Fruit fly (Drosophila melanogaster) whole organism, prepupa: ENCODE results near the gene CG34291.

Experiments
- CG11762 ChIP-seq: fragments of 200-800 bp; sonication (Bioruptor generic); optimal IDR thresholded peaks from 3 replicates; lab custom pipeline; 2016; ENCODE audit warnings: missing biosample characterization, missing genetic modification characterization; ENCODE audit not compliant: insufficient read depth
- CG11902 ChIP-seq: fragments of 200-800 bp; sonication (Bioruptor generic); optimal IDR thresholded peaks from 3 replicates; lab custom pipeline; 2016; ENCODE audit warnings: missing biosample characterization, missing genetic modification characterization
- CG15336 ChIP-seq: fragments of 200-800 bp; sonication (Bioruptor generic); IDR thresholded peaks from 2 replicates; pipeline ENCODE4 v1.3.6; 2022; ENCODE audit warnings: missing biosample characterization, missing genetic modification characterization
- CG1621 ChIP-seq: fragments of 200-800 bp; sonication (Bioruptor generic); optimal IDR thresholded peaks from 3 replicates; lab custom pipeline; 2018; ENCODE audit warnings: missing biosample characterization, mild to moderate bottlenecking, missing genetic modification characterization
- CG16779 ChIP-seq: fragments of 200-800 bp; sonication (Bioruptor generic); optimal IDR thresholded peaks from 3 replicates; lab custom pipeline; 2017; ENCODE audit warnings: missing biosample characterization, mild to moderate bottlenecking, missing genetic modification characterization
- CG3032 ChIP-seq: fragments of 200-800 bp; optimal IDR thresholded peaks from 2 replicates; lab custom pipeline; 2019; ENCODE audit warnings: missing biosample characterization, mild to moderate bottlenecking, missing genetic modification characterization, moderate library complexity
- CG31627 ChIP-seq: fragments of 200-800 bp; sonication (Bioruptor generic); optimal IDR thresholded peaks from 3 replicates; lab custom pipeline; 2016; ENCODE audit warnings: missing biosample characterization, missing genetic modification characterization
- CG34406 ChIP-seq: fragments of 200-800 bp; sonication (Bioruptor generic); optimal IDR thresholded peaks from 3 replicates; lab custom pipeline; 2016; ENCODE audit warnings: missing biosample characterization, missing genetic modification characterization
- CG3919 ChIP-seq: fragments of 200-800 bp; sonication (Bioruptor generic); optimal IDR thresholded peaks from 3 replicates; lab custom pipeline; 2016; ENCODE audit warnings: missing biosample characterization, missing genetic modification characterization
- CG4318 ChIP-seq: fragments of 200-800 bp; sonication (Bioruptor generic); optimal IDR thresholded peaks from 3 replicates; lab custom pipeline; 2017; ENCODE audit warnings: missing biosample characterization, mild to moderate bottlenecking, missing genetic modification characterization
- CG6163 ChIP-seq: fragments of 200-800 bp; sonication (Bioruptor generic); IDR thresholded peaks from 3 replicates; pipeline ENCODE4 v1.3.6; 2022; ENCODE audit warnings: missing biosample characterization, missing genetic modification characterization
- CG6276 ChIP-seq: fragments of 200-800 bp; sonication (Bioruptor generic); optimal IDR thresholded peaks from 2 replicates; lab custom pipeline; 2017; ENCODE audit warnings: missing biosample characterization, mild to moderate bottlenecking, missing genetic modification characterization
- CG6808 ChIP-seq: fragments of 200-800 bp; sonication (Bioruptor generic); optimal IDR thresholded peaks from 3 replicates; lab custom pipeline; 2017; ENCODE audit warnings: missing biosample characterization, missing genetic modification characterization, mild to moderate bottlenecking, moderate library complexity, missing genetic modification reagents
- CG6854 ChIP-seq: fragments of 200-800 bp; sonication (Bioruptor generic); optimal IDR thresholded peaks from 2 replicates; lab custom pipeline; 2017; ENCODE audit warnings: missing biosample characterization, mild to moderate bottlenecking, missing genetic modification characterization
- CG7368 ChIP-seq: fragments of 200-800 bp; sonication (Bioruptor generic); optimal IDR thresholded peaks from 3 replicates; lab custom pipeline; 2016; ENCODE audit warnings: missing biosample characterization, missing genetic modification characterization
- CG8119 ChIP-seq: fragments of 200-800 bp; sonication (Bioruptor generic); IDR thresholded peaks from 3 replicates; pipeline ENCODE4 v1.3.6; 2022; ENCODE audit warnings: missing biosample characterization, missing genetic modification characterization
- CG8632 ChIP-seq: fragments of 200-800 bp; sonication (Bioruptor generic); optimal IDR thresholded peaks from 3 replicates; lab custom pipeline; 2016; ENCODE audit warnings: missing biosample characterization, missing genetic modification characterization
- CG9139 ChIP-seq: fragments of 200-800 bp; sonication (Bioruptor generic); optimal IDR thresholded peaks from 3 replicates; lab custom pipeline; 2017; ENCODE audit warnings: missing biosample characterization, mild to moderate bottlenecking, missing genetic modification characterization
- Eip78C ChIP-seq: fragments of 200-800 bp; sonication (Bioruptor generic); peaks from one replicate; lab custom pipeline; 2016; ENCODE audit warnings: missing biosample characterization, missing genetic modification characterization
- Eip93F ChIP-seq: fragments of 200-800 bp; sonication (Bioruptor generic); optimal IDR thresholded peaks from 2 replicates; lab custom pipeline; 2016; ENCODE audit warnings: missing biosample characterization, mild to moderate bottlenecking, missing genetic modification characterization
- Ets21C ChIP-seq: fragments of 200-800 bp; sonication (Bioruptor generic); optimal IDR thresholded peaks from 3 replicates; lab custom pipeline; 2016; ENCODE audit warnings: missing biosample characterization, missing genetic modification characterization
- Ets96B ChIP-seq: fragments of 200-800 bp; optimal IDR thresholded peaks from 2 replicates; lab custom pipeline; 2019; ENCODE audit warnings: missing biosample characterization, mild to moderate bottlenecking, missing genetic modification characterization, moderate library complexity
- Hr38 ChIP-seq: sonication (Bioruptor generic); optimal IDR thresholded peaks from 2 replicates; lab custom pipeline; 2016; ENCODE audit warnings: missing biosample characterization, missing genetic modification characterization
- Hr4 ChIP-seq: fragments of 200-800 bp; sonication (Bioruptor generic); optimal IDR thresholded peaks from 3 replicates; lab custom pipeline; 2016; ENCODE audit warnings: missing biosample characterization, missing genetic modification characterization
- Lpt ChIP-seq: fragments of 200-800 bp; sonication (Bioruptor generic); optimal IDR thresholded peaks from 3 replicates; lab custom pipeline; 2016; ENCODE audit warnings: missing biosample characterization, missing genetic modification characterization
- Smox ChIP-seq: fragments of 200-800 bp; sonication (Bioruptor generic); optimal IDR thresholded peaks from 3 replicates; lab custom pipeline; 2016; ENCODE audit warnings: missing biosample characterization, missing genetic modification characterization
- Sox102F ChIP-seq: fragments of 200-800 bp; sonication (Bioruptor generic); optimal IDR thresholded peaks from 2 replicates; lab custom pipeline; 2016; ENCODE audit warnings: missing biosample characterization, mild to moderate bottlenecking, missing genetic modification characterization
- Sox14 ChIP-seq: fragments of 200-800 bp; sonication (Bioruptor generic); optimal IDR thresholded peaks from 3 replicates; lab custom pipeline; 2016; ENCODE audit warnings: missing biosample characterization, missing genetic modification characterization
- achi ChIP-seq: fragments of 200-800 bp; sonication (Bioruptor generic); optimal IDR thresholded peaks from 3 replicates; lab custom pipeline; 2016; ENCODE audit warnings: missing biosample characterization, missing genetic modification characterization
- acj6 ChIP-seq: fragments of 200-800 bp; sonication (Bioruptor generic); optimal IDR thresholded peaks from 3 replicates; lab custom pipeline; 2016; ENCODE audit warnings: missing biosample characterization, missing genetic modification characterization
- cyc ChIP-seq: fragments of 200-800 bp; sonication (Bioruptor generic); optimal IDR thresholded peaks from 3 replicates; lab custom pipeline; 2016; ENCODE audit warnings: missing biosample characterization, missing genetic modification characterization
- dsx ChIP-seq: fragments of 200-800 bp; optimal IDR thresholded peaks from 3 replicates; lab custom pipeline; 2019; ENCODE audit warnings: missing biosample characterization, mild to moderate bottlenecking, missing genetic modification characterization, moderate library complexity; ENCODE audit not compliant: poor library complexity, severe bottlenecking
- eg ChIP-seq: fragments of 200-800 bp; sonication (Bioruptor generic); IDR thresholded peaks from 3 replicates; pipeline ENCODE4 v1.3.6; 2022; ENCODE audit warnings: missing biosample characterization, missing genetic modification characterization
- esn ChIP-seq: fragments of 200-800 bp; sonication (Bioruptor generic); optimal IDR thresholded peaks from 2 replicates; lab custom pipeline; 2016; ENCODE audit warnings: missing biosample characterization, mild to moderate bottlenecking, missing genetic modification characterization, moderate library complexity
- fd59A ChIP-seq: fragments of 200-800 bp; sonication (Bioruptor generic); optimal IDR thresholded peaks from 2 replicates; lab custom pipeline; 2017; ENCODE audit warnings: missing biosample characterization, mild to moderate bottlenecking, missing genetic modification characterization, missing genetic modification reagents
- fd85E ChIP-seq: fragments of 200-800 bp; sonication (Bioruptor generic); optimal IDR thresholded peaks from 3 replicates; lab custom pipeline; 2016; ENCODE audit warnings: missing biosample characterization, missing genetic modification characterization
- fkh ChIP-seq: fragments of 200-800 bp; sonication (Bioruptor generic); optimal IDR thresholded peaks from 3 replicates; lab custom pipeline; 2017; ENCODE audit warnings: missing biosample characterization, mild to moderate bottlenecking, missing genetic modification characterization, moderate library complexity
- lz ChIP-seq: fragments of 200-800 bp; sonication (Bioruptor generic); optimal IDR thresholded peaks from 3 replicates; lab custom pipeline; 2016; ENCODE audit warnings: missing biosample characterization, missing genetic modification characterization
- net ChIP-seq: fragments of 200-800 bp; sonication (Bioruptor generic); optimal IDR thresholded peaks from 3 replicates; lab custom pipeline; 2016; ENCODE audit warnings: missing biosample characterization, missing genetic modification characterization
- pdm3 ChIP-seq: fragments of 200-800 bp; sonication (Bioruptor generic); optimal IDR thresholded peaks from 3 replicates; lab custom pipeline; 2016; ENCODE audit warnings: missing biosample characterization, missing genetic modification characterization
- spab ChIP-seq: fragments of 200-800 bp; sonication (Bioruptor generic); optimal IDR thresholded peaks from 2 replicates; lab custom pipeline; 2017; ENCODE audit warnings: missing biosample characterization, mild to moderate bottlenecking, missing genetic modification characterization, missing genetic modification reagents
- ss ChIP-seq, 2 experiments: fragments of 200-800 bp; sonication (Bioruptor generic); optimal IDR thresholded peaks; 2 replicates in 1 of 2; 3 replicates in 1 of 2; lab custom pipeline; 2017 to 2018; ENCODE audit warnings: mild to moderate bottlenecking in 2 of 2, missing biosample characterization in 2 of 2, missing genetic modification characterization in 2 of 2, moderate library complexity in 1 of 2
- svp ChIP-seq: fragments of 200-800 bp; sonication (Bioruptor generic); peaks from one replicate; lab custom pipeline; 2016; ENCODE audit warnings: missing biosample characterization, missing genetic modification characterization
- topi ChIP-seq: fragments of 200-800 bp; sonication (Bioruptor generic); optimal IDR thresholded peaks from 3 replicates; lab custom pipeline; 2016; ENCODE audit warnings: missing biosample characterization, missing genetic modification characterization
- vri ChIP-seq: fragments of 200-800 bp; sonication (Bioruptor generic); optimal IDR thresholded peaks from 3 replicates; lab custom pipeline; 2016; ENCODE audit warnings: missing biosample characterization, mild to moderate bottlenecking, missing genetic modification characterization

The CG34291 gene

dm6 chr3R:26425681-26426080 is at the start of gene CG34291:
Gene CG34291 (minus strand): TSS chr3R:26425781.
- no peak for TF ChIP-seq CG6854 (GFP tag; lab: Kevin White, UChicago)
- TF ChIP-seq svp: peak; percentile 77
- TF ChIP-seq, all 60 proteins: peak for 1

DNA sequence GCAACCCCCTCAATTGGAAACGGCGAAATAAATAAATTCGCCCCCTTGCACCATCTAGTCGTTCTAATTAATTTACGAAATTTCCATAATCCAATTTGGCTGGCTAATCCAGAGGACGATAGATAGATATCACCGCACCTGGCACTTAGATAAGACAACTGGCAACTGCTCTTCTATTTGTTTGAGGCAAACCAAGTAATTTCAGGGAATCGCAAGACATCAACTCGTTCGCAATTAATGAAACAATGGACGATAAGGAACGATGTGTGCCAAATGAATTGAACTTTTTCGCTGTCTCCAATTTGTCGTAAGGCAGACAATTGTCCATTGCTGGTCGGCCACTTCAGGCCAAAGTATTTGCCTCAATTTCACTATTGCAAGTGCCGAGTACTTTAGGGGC is 39.5 kb upstream of the CG34291 start:
- TF ChIP-seq pdm3 (GFP tag; lab: Kevin White, UChicago) (no peak), CG6854 (GFP tag; lab: Kevin White, UChicago) (no peak), Hr38 (GFP tag; lab: Kevin White, UChicago) (no peak), Sox14 (GFP tag; lab: Kevin White, UChicago) (no peak), CG15336 (GFP tag; lab: Robert Waterston, UW) (no peak), CG31627 (GFP tag; lab: Kevin White, UChicago) (no peak), lz (GFP tag; lab: Kevin White, UChicago) (no peak), ss (GFP tag; optimal IDR thresholded peaks at IDR 0.05; lab: Kevin White, UChicago) (no peak), CG8632 (GFP tag; lab: Kevin White, UChicago) (no peak), cyc (GFP tag; lab: Kevin White, UChicago) (no peak), CG34406 (GFP tag; lab: Kevin White, UChicago) (no peak), CG6276 (GFP tag; lab: Kevin White, UChicago) (no peak), Ets21C (no peak)

dm6 chr3R:26464370-26464769 is 38.8 kb upstream of the CG34291 start:
- no peak for TF ChIP-seq Hr4 (GFP tag; lab: Kevin White, UChicago)
- TF ChIP-seq achi (GFP tag; lab: Kevin White, UChicago): no peak
- no peak for TF ChIP-seq acj6
- TF ChIP-seq Lpt (GFP tag; lab: Kevin White, UChicago): peak; percentile 39
- TF ChIP-seq Ets21C: no peak
- TF ChIP-seq CG7368 (GFP tag; lab: Kevin White, UChicago): peak; percentile 22
- TF ChIP-seq CG16779 (tag; lab: Kevin White, UChicago): peak; percentile 50
- TF ChIP-seq CG1621 (tag; lab: Kevin White, UChicago): no peak
- TF ChIP-seq lz (GFP tag; lab: Kevin White, UChicago): no peak
- no peak for TF ChIP-seq Sox102F (GFP tag; lab: Kevin White, UChicago)
- peak; percentile 74 for TF ChIP-seq CG6276 (GFP tag; lab: Kevin White, UChicago)
- TF ChIP-seq Eip78C (GFP tag; lab: Kevin White, UChicago): peak; percentile 84
- TF ChIP-seq CG8119: peak; percentile 48; the same call in 2 of the 3 replicates
- TF ChIP-seq Ets96B (tag; lab: Kevin White, UChicago): no peak
- no peak for TF ChIP-seq CG11902 (GFP tag; lab: Kevin White, UChicago)
- TF ChIP-seq pdm3 (GFP tag; lab: Kevin White, UChicago): no peak
- no peak for TF ChIP-seq cyc (GFP tag; lab: Kevin White, UChicago)
- no peak for TF ChIP-seq fd59A (GFP tag; lab: Kevin White, UChicago)
- TF ChIP-seq CG3032 (tag; lab: Kevin White, UChicago): no peak
- no peak for TF ChIP-seq Hr38 (GFP tag; lab: Kevin White, UChicago)
- peak; percentile 35 for TF ChIP-seq topi (GFP tag; lab: Kevin White, UChicago)
- TF ChIP-seq ss (GFP tag; optimal IDR thresholded peaks at IDR 0.05; lab: Kevin White, UChicago): peak; percentile 61 to 66
- 0 out of 3 replicates have a peak, but pooled peaks have one; percentile 26 for TF ChIP-seq CG6163 (GFP tag; lab: Robert Waterston, UW)
- no peak for TF ChIP-seq fkh (GFP tag; lab: Kevin White, UChicago)
- no peak for TF ChIP-seq CG34406 (GFP tag; lab: Kevin White, UChicago)
- TF ChIP-seq CG9139: peak; percentile 39
- no peak for TF ChIP-seq Sox14 (GFP tag; lab: Kevin White, UChicago)
- TF ChIP-seq Smox (GFP tag; lab: Kevin White, UChicago): no peak
- TF ChIP-seq net (GFP tag; lab: Kevin White, UChicago): peak; percentile 69
- TF ChIP-seq svp: no peak
- TF ChIP-seq CG4318 (GFP tag; lab: Kevin White, UChicago): no peak
- peak; percentile 45 for TF ChIP-seq CG3919 (GFP tag; lab: Kevin White, UChicago)
- no peak for TF ChIP-seq dsx (GFP tag; lab: Kevin White, UChicago)
- no peak for TF ChIP-seq esn (GFP tag; lab: Kevin White, UChicago)
- peak; percentile 34 for TF ChIP-seq spab (GFP tag; lab: Kevin White, UChicago)
- TF ChIP-seq Eip93F (GFP tag; lab: Kevin White, UChicago): peak; percentile 66
- TF ChIP-seq fd85E: no peak
- no peak for TF ChIP-seq CG31627 (GFP tag; lab: Kevin White, UChicago)
- peak; percentile 2 for TF ChIP-seq CG11762 (GFP tag; lab: Kevin White, UChicago)
- TF ChIP-seq eg (GFP tag; lab: Robert Waterston, UW): peak; percentile 56; the same call in 1 of the 3 replicates
- peak; percentile 40 for TF ChIP-seq vri (GFP tag; lab: Kevin White, UChicago)
- TF ChIP-seq CG6854 (GFP tag; lab: Kevin White, UChicago): peak; percentile 73
- peak; percentile 55 for TF ChIP-seq CG6808 (GFP tag; lab: Kevin White, UChicago)
